Worm (Caenorhabditis elegans) whole organism, L1 larva: Measurements from ENCODE around the gene lury-1.

ENCODE experiments used
- C04F5.9 ChIP-seq: sonication (generic microtip); optimal IDR thresholded peaks from 2 replicates; lab custom pipeline; 2016; ENCODE audit warnings: missing genetic modification characterization, missing compliant biosample characterization
- C34B4.2 ChIP-seq: sonication (generic microtip); optimal IDR thresholded peaks from 2 replicates; lab custom pipeline; 2017; ENCODE audit warnings: mild to moderate bottlenecking, missing genetic modification characterization, missing compliant biosample characterization
- F16B12.6 ChIP-seq: fragments of 150-350 bp; optimal IDR thresholded peaks from 2 replicates; lab custom pipeline; 2014; ENCODE audit warnings: missing biosample characterization, missing genetic modification characterization
- Y116A8C.19 ChIP-seq: sonication (generic microtip); optimal IDR thresholded peaks from 2 replicates; lab custom pipeline; 2016; ENCODE audit warnings: missing compliant biosample characterization, missing genetic modification characterization, borderline replicate concordance
- alr-1 ChIP-seq: fragments of 200-800 bp; sonication (Bioruptor generic); optimal IDR thresholded peaks from 2 replicates; lab custom pipeline; 2018; ENCODE audit warnings: borderline replicate concordance, mild to moderate bottlenecking, missing genetic modification characterization, missing compliant biosample characterization
- blmp-1 ChIP-seq: fragments of 150-350 bp; optimal IDR thresholded peaks from 2 replicates; lab custom pipeline; 2014; ENCODE audit warnings: missing biosample characterization, missing genetic modification characterization
- ceh-63 ChIP-seq: fragments of 200-800 bp; sonication (Bioruptor generic); optimal IDR thresholded peaks from 2 replicates; lab custom pipeline; 2018; ENCODE audit warnings: mild to moderate bottlenecking, missing genetic modification characterization, missing compliant biosample characterization
- ceh-82 ChIP-seq, 3 experiments: fragments of 150-350 bp in 1 of 3; sonication (generic microtip) in 2 of 3; optimal IDR thresholded peaks; 2 replicates each; lab custom pipeline; 2014 to 2017; ENCODE audit warnings: missing biosample characterization in 3 of 3, missing genetic modification characterization in 3 of 3
- ceh-88 ChIP-seq: fragments of 200-800 bp; sonication (Bioruptor generic); IDR thresholded peaks from 2 replicates; pipeline ENCODE4 v1.3.6; 2022; ENCODE audit warnings: missing genetic modification characterization, missing compliant biosample characterization
- ceh-90 ChIP-seq: sonication (generic microtip); optimal IDR thresholded peaks from 2 replicates; lab custom pipeline; 2016; ENCODE audit warnings: missing genetic modification characterization, missing compliant biosample characterization
- efl-1 ChIP-seq, 4 experiments: fragments of 150-350 bp; optimal IDR thresholded peaks in 3 of 4; peaks in 1 of 4; 1 replicate in 1 of 4; 2 replicates in 3 of 4; lab custom pipeline; 2014; ENCODE audit warnings: missing biosample characterization in 2 of 4, missing genetic modification characterization in 2 of 4, missing genetic modification reagents in 2 of 4
- efl-3 ChIP-seq: fragments of 200-800 bp; sonication (Bioruptor generic); optimal IDR thresholded peaks from 2 replicates; lab custom pipeline; 2018; ENCODE audit warnings: mild to moderate bottlenecking, missing genetic modification characterization, missing compliant biosample characterization
- egl-13 ChIP-seq: sonication (generic microtip); optimal IDR thresholded peaks from 2 replicates; lab custom pipeline; 2016; ENCODE audit warnings: missing genotype, missing genetic modification reagents, missing genetic modification characterization, missing compliant biosample characterization
- ets-5 ChIP-seq: fragments of 200-800 bp; sonication (Bioruptor generic); IDR thresholded peaks from 2 replicates; pipeline ENCODE4 v1.3.6; 2022; ENCODE audit warnings: missing genetic modification characterization, missing compliant biosample characterization
- grh-1 ChIP-seq: fragments of 200-800 bp; sonication (Bioruptor generic); IDR thresholded peaks from 2 replicates; pipeline ENCODE4 v1.3.6; 2022; ENCODE audit warnings: missing genetic modification reagents, missing genetic modification characterization, missing compliant biosample characterization
- hpl-2 ChIP-seq: fragments of 150-350 bp; optimal IDR thresholded peaks from 2 replicates; lab custom pipeline; 2014; ENCODE audit warnings: missing biosample characterization, missing genetic modification reagents, missing genetic modification characterization
- jun-1 ChIP-seq: fragments of 150-350 bp; optimal IDR thresholded peaks from 2 replicates; lab custom pipeline; 2014; ENCODE audit warnings: missing biosample characterization, missing genetic modification reagents, missing genetic modification characterization
- lin-13 ChIP-seq: fragments of 150-350 bp; optimal IDR thresholded peaks from 2 replicates; lab custom pipeline; 2014; ENCODE audit warnings: missing biosample characterization, missing genetic modification reagents, missing genetic modification characterization
- lin-14 ChIP-seq: fragments of 200-800 bp; sonication (Bioruptor generic); optimal IDR thresholded peaks from 2 replicates; lab custom pipeline; 2018; ENCODE audit warnings: mild to moderate bottlenecking, missing genetic modification characterization, moderate library complexity, missing compliant biosample characterization
- lin-15B ChIP-seq: fragments of 150-350 bp; sonication (generic microtip); optimal IDR thresholded peaks from 3 replicates; lab custom pipeline; 2014; ENCODE audit warnings: missing biosample characterization, missing genetic modification characterization
- lin-39 ChIP-seq: fragments of 150-350 bp; optimal IDR thresholded peaks from 2 replicates; lab custom pipeline; 2014; ENCODE audit warnings: missing biosample characterization, missing genetic modification reagents, missing genetic modification characterization
- mef-2 ChIP-seq: fragments of 150-350 bp; optimal IDR thresholded peaks from 2 replicates; lab custom pipeline; 2014; ENCODE audit warnings: missing biosample characterization, missing genetic modification characterization
- mep-1 ChIP-seq: fragments of 150-350 bp; optimal IDR thresholded peaks from 2 replicates; lab custom pipeline; 2014; ENCODE audit warnings: missing biosample characterization, missing genetic modification characterization
- nhr-11 ChIP-seq: fragments of 150-350 bp; optimal IDR thresholded peaks from 2 replicates; lab custom pipeline; 2014; ENCODE audit warnings: missing biosample characterization, missing genetic modification characterization
- nhr-12 ChIP-seq: sonication (generic microtip); optimal IDR thresholded peaks from 2 replicates; lab custom pipeline; 2017; ENCODE audit warnings: missing biosample characterization, missing genetic modification characterization
- nhr-19 ChIP-seq: fragments of 200-800 bp; sonication (Bioruptor generic); conservative IDR thresholded peaks from 2 replicates; pipeline ENCODE4 v1.3.6; 2022; ENCODE audit warnings: missing genetic modification characterization, missing compliant biosample characterization
- nhr-20 ChIP-seq: sonication (generic microtip); optimal IDR thresholded peaks from 2 replicates; lab custom pipeline; 2016; ENCODE audit warnings: mild to moderate bottlenecking, missing genetic modification characterization, missing compliant biosample characterization
- nhr-237 ChIP-seq: fragments of 150-350 bp; optimal IDR thresholded peaks from 2 replicates; lab custom pipeline; 2014; ENCODE audit warnings: missing biosample characterization, missing genetic modification characterization
- nhr-47 ChIP-seq: sonication (generic microtip); optimal IDR thresholded peaks from 2 replicates; lab custom pipeline; 2016; ENCODE audit warnings: mild to moderate bottlenecking, missing genetic modification characterization, moderate library complexity, missing compliant biosample characterization
- nhr-71 ChIP-seq: sonication (generic microtip); optimal IDR thresholded peaks from 2 replicates; lab custom pipeline; 2016; ENCODE audit warnings: mild to moderate bottlenecking, missing genetic modification characterization, moderate library complexity, missing compliant biosample characterization
- nhr-77 ChIP-seq: fragments of 150-350 bp; optimal IDR thresholded peaks from 2 replicates; lab custom pipeline; 2014; ENCODE audit warnings: missing biosample characterization, missing genetic modification characterization
- nhr-84 ChIP-seq: sonication (generic microtip); optimal IDR thresholded peaks from 2 replicates; lab custom pipeline; 2017; ENCODE audit warnings: missing biosample characterization, missing genetic modification characterization
- nhr-85 ChIP-seq: sonication (generic microtip); peaks from one replicate; lab custom pipeline; 2016; ENCODE audit warnings: missing genetic modification characterization, inconsistent platforms, missing compliant biosample characterization
- nhr-90 ChIP-seq: sonication (generic microtip); optimal IDR thresholded peaks from 2 replicates; lab custom pipeline; 2016; ENCODE audit warnings: mild to moderate bottlenecking, missing genetic modification characterization, missing compliant biosample characterization; ENCODE audit not compliant: poor library complexity
- pag-3 ChIP-seq: sonication (generic microtip); optimal IDR thresholded peaks from 2 replicates; lab custom pipeline; 2017; ENCODE audit warnings: missing genetic modification characterization, mild to moderate bottlenecking, missing compliant biosample characterization, antibody characterized with exemption, borderline replicate concordance; ENCODE audit not compliant: insufficient read depth
- pax-3 ChIP-seq: fragments of 200-800 bp; sonication (Bioruptor generic); optimal IDR thresholded peaks from 2 replicates; lab custom pipeline; 2018; ENCODE audit warnings: mild to moderate bottlenecking, missing genetic modification characterization, moderate library complexity, missing compliant biosample characterization
- rnt-1 ChIP-seq: sonication (generic microtip); optimal IDR thresholded peaks from 2 replicates; lab custom pipeline; 2016; ENCODE audit warnings: mild to moderate bottlenecking, missing genetic modification characterization, moderate library complexity, missing compliant biosample characterization
- skn-1 ChIP-seq: fragments of 150-350 bp; optimal IDR thresholded peaks from 2 replicates; lab custom pipeline; 2014; ENCODE audit warnings: missing biosample characterization, missing genetic modification characterization
- snpc-4 ChIP-seq: fragments of 150-350 bp; optimal IDR thresholded peaks from 2 replicates; lab custom pipeline; 2014; ENCODE audit warnings: missing biosample characterization, missing genetic modification characterization
- snu-23 ChIP-seq: sonication (generic microtip); optimal IDR thresholded peaks from 2 replicates; lab custom pipeline; 2016; ENCODE audit warnings: missing genetic modification characterization, missing compliant biosample characterization
- sptf-1 ChIP-seq: fragments of 150-350 bp; optimal IDR thresholded peaks from 2 replicates; lab custom pipeline; 2014; ENCODE audit warnings: missing biosample characterization, missing genetic modification characterization
- tlp-1 ChIP-seq: fragments of 150-350 bp; optimal IDR thresholded peaks from 2 replicates; lab custom pipeline; 2014; ENCODE audit warnings: missing biosample characterization, missing genetic modification characterization
- unc-130 ChIP-seq: fragments of 150-350 bp; optimal IDR thresholded peaks from 2 replicates; lab custom pipeline; 2017; ENCODE audit warnings: missing biosample characterization, missing genetic modification characterization, inconsistent platforms
- unc-30 ChIP-seq: sonication (generic microtip); optimal IDR thresholded peaks from 2 replicates; lab custom pipeline; 2017; ENCODE audit warnings: missing biosample characterization, missing genetic modification characterization
- unc-62 ChIP-seq: fragments of 150-350 bp; optimal IDR thresholded peaks from 2 replicates; lab custom pipeline; 2014; ENCODE audit warnings: missing biosample characterization, missing genetic modification reagents, missing genetic modification characterization
- unc-98 ChIP-seq: fragments of 200-800 bp; sonication (Bioruptor generic); IDR thresholded peaks from 2 replicates; pipeline ENCODE4 v1.3.6; 2022; ENCODE audit warnings: missing genetic modification characterization, missing compliant biosample characterization
- vab-15 ChIP-seq: sonication (generic microtip); optimal IDR thresholded peaks from 2 replicates; lab custom pipeline; 2017; ENCODE audit warnings: missing genotype, mild to moderate bottlenecking, missing genetic modification characterization, missing compliant biosample characterization
- xbp-1 ChIP-seq: sonication (generic microtip); optimal IDR thresholded peaks from 2 replicates; lab custom pipeline; 2016; ENCODE audit warnings: missing genetic modification characterization, missing compliant biosample characterization
- zip-4 ChIP-seq: fragments of 200-800 bp; sonication (Bioruptor generic); optimal IDR thresholded peaks from 2 replicates; lab custom pipeline; 2018; ENCODE audit warnings: mild to moderate bottlenecking, missing genetic modification characterization, moderate library complexity, missing compliant biosample characterization
- ztf-4 ChIP-seq: fragments of 150-350 bp; optimal IDR thresholded peaks from 2 replicates; lab custom pipeline; 2014; ENCODE audit warnings: missing biosample characterization, missing genetic modification characterization

lury-1 gene

DNA sequence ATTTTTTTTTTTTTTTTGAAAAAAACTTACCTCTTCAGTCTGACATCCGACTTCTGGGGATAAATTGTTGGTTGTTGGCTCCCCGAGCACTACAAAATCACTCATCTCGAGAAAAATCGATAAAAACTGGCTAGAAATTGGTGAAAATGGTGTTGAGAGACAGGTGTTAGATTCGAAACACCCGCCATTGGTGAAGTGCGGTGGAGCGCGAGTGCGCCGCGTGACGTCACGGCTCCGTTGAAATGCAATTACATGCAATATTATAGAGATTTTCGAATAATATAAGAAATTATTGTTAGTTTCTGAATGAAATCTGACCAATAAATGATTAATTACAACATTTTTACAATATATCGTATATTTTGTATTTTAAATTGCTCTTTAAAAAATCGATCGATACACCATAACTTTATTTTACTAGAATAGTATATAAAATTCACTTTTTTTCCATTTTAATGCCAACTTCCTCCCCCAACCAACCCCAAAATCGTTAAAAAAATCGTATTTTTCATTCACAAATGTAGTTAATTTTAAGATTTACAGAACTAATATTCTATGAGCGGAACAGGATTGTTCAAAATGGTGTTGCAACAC is 40.0 kb downstream of the lury-1 start, which contains the start of the genes Y75B8A.18 and Y75B8A.19 (continued):
- TF ChIP-seq pag-3 (tag; lab: Kevin White, UChicago) (no peak), nhr-90 (tag; lab: Kevin White, UChicago) (peak; percentile 54), lin-15B (tag; lab: Kevin White, UChicago) (peak; percentile 59), nhr-11 (tag; lab: Kevin White, UChicago) (no peak), xbp-1 (peak; percentile 69), Y116A8C.19 (no peak), alr-1 (no peak), jun-1 (no peak), efl-3 (GFP tag; lab: Kevin White, UChicago) (no peak), zip-4 (GFP tag; lab: Kevin White, UChicago) (no peak), nhr-77 (tag; lab: Kevin White, UChicago) (no peak), mef-2 (no peak), ets-5 (GFP tag; lab: Robert Waterston, UW) (no peak), C34B4.2 (no peak), unc-30 (tag; lab: Kevin White, UChicago) (no peak), sptf-1 (tag; lab: Kevin White, UChicago) (no peak), snpc-4 (tag; lab: Kevin White, UChicago) (peak; percentile 65), blmp-1 (tag; lab: Kevin White, UChicago) (no peak), ceh-82 (tag; optimal IDR thresholded peaks at IDR 0.05; lab: Kevin White, UChicago) (peak in 2 of 3 experiments; percentile 39 to 78), nhr-84 (tag; lab: Kevin White, UChicago) (no peak), F16B12.6 (tag; lab: Kevin White, UChicago) (peak; percentile 50), nhr-12 (tag; lab: Kevin White, UChicago) (no peak), lin-13 (GFP tag; lab: Kevin White, UChicago) (no peak), ceh-63 (GFP tag; lab: Kevin White, UChicago) (no peak), unc-62 (GFP tag; lab: Kevin White, UChicago) (no peak), skn-1 (no peak), lin-39 (tag; lab: Kevin White, UChicago) (peak; percentile 45), nhr-237 (no peak), ceh-90 (no peak), snu-23 (GFP tag; lab: Kevin White, UChicago) (peak; percentile 68), vab-15 (tag; lab: Kevin White, UChicago) (peak; percentile 18), efl-1 (optimal IDR thresholded peaks at IDR 0.05; lab: Kevin White, UChicago) (peak; percentile 80 to 95), efl-1 (GFP tag; optimal IDR thresholded peaks at IDR 0.05 in 1 of 2; lab: Kevin White, UChicago) (peak; percentile 95 to 99), unc-98 (GFP tag; lab: Robert Waterston, UW) (no peak), nhr-71 (tag; lab: Kevin White, UChicago) (peak; percentile 78), rnt-1 (tag; lab: Kevin White, UChicago) (peak; percentile 75), nhr-20 (tag; lab: Kevin White, UChicago) (peak; percentile 47), pax-3 (peak; percentile 45), ceh-88 (no peak), grh-1 (GFP tag; lab: Robert Waterston, UW) (no peak), hpl-2 (GFP tag; lab: Kevin White, UChicago) (no peak), nhr-19 (peak; percentile 69), nhr-47 (tag; lab: Kevin White, UChicago) (peak; percentile 82), tlp-1 (tag; lab: Kevin White, UChicago) (no peak), unc-130 (tag; lab: Kevin White, UChicago) (peak; percentile 48), mep-1 (tag; lab: Kevin White, UChicago) (peak; percentile 60), ztf-4 (no peak), nhr-85 (tag; lab: Kevin White, UChicago) (no peak), C04F5.9 (tag; lab: Kevin White, UChicago) (no peak), egl-13 (tag; lab: Kevin White, UChicago) (peak; percentile 38), lin-14 (no peak)
